Fruit fly (Drosophila melanogaster) whole organism, prepupa: ENCODE data around the gene Polr1F.

Experiments
- CG10631 ChIP-seq: fragments of 200-800 bp; sonication (Bioruptor generic); optimal IDR thresholded peaks from 2 replicates; lab custom pipeline; 2016; ENCODE audit warnings: missing biosample characterization, missing genetic modification characterization
- CG10669 ChIP-seq: fragments of 200-800 bp; sonication (Bioruptor generic); optimal IDR thresholded peaks from 3 replicates; lab custom pipeline; 2018; ENCODE audit warnings: missing biosample characterization, mild to moderate bottlenecking, missing genetic modification characterization, moderate library complexity
- CG11294 ChIP-seq: fragments of 200-800 bp; sonication (Bioruptor generic); IDR thresholded peaks from 2 replicates; pipeline ENCODE4 v1.3.6; 2022; ENCODE audit warnings: missing biosample characterization, missing genetic modification characterization
- CG11762 ChIP-seq: fragments of 200-800 bp; sonication (Bioruptor generic); optimal IDR thresholded peaks from 3 replicates; lab custom pipeline; 2016; ENCODE audit warnings: missing biosample characterization, missing genetic modification characterization; ENCODE audit not compliant: insufficient read depth
- CG11902 ChIP-seq: fragments of 200-800 bp; sonication (Bioruptor generic); optimal IDR thresholded peaks from 3 replicates; lab custom pipeline; 2016; ENCODE audit warnings: missing biosample characterization, missing genetic modification characterization
- CG15336 ChIP-seq: fragments of 200-800 bp; sonication (Bioruptor generic); IDR thresholded peaks from 2 replicates; pipeline ENCODE4 v1.3.6; 2022; ENCODE audit warnings: missing biosample characterization, missing genetic modification characterization
- CG1621 ChIP-seq: fragments of 200-800 bp; sonication (Bioruptor generic); optimal IDR thresholded peaks from 3 replicates; lab custom pipeline; 2018; ENCODE audit warnings: missing biosample characterization, mild to moderate bottlenecking, missing genetic modification characterization
- CG3032 ChIP-seq: fragments of 200-800 bp; optimal IDR thresholded peaks from 2 replicates; lab custom pipeline; 2019; ENCODE audit warnings: missing biosample characterization, mild to moderate bottlenecking, missing genetic modification characterization, moderate library complexity
- CG31627 ChIP-seq: fragments of 200-800 bp; sonication (Bioruptor generic); optimal IDR thresholded peaks from 3 replicates; lab custom pipeline; 2016; ENCODE audit warnings: missing biosample characterization, missing genetic modification characterization
- CG34406 ChIP-seq: fragments of 200-800 bp; sonication (Bioruptor generic); optimal IDR thresholded peaks from 3 replicates; lab custom pipeline; 2016; ENCODE audit warnings: missing biosample characterization, missing genetic modification characterization
- CG4318 ChIP-seq: fragments of 200-800 bp; sonication (Bioruptor generic); optimal IDR thresholded peaks from 3 replicates; lab custom pipeline; 2017; ENCODE audit warnings: missing biosample characterization, mild to moderate bottlenecking, missing genetic modification characterization
- CG6163 ChIP-seq: fragments of 200-800 bp; sonication (Bioruptor generic); IDR thresholded peaks from 3 replicates; pipeline ENCODE4 v1.3.6; 2022; ENCODE audit warnings: missing biosample characterization, missing genetic modification characterization
- CG6792 ChIP-seq: fragments of 200-800 bp; sonication (Bioruptor generic); optimal IDR thresholded peaks from 3 replicates; lab custom pipeline; 2016; ENCODE audit warnings: missing biosample characterization, missing genetic modification characterization
- CG6808 ChIP-seq: fragments of 200-800 bp; sonication (Bioruptor generic); optimal IDR thresholded peaks from 3 replicates; lab custom pipeline; 2017; ENCODE audit warnings: missing biosample characterization, missing genetic modification characterization, mild to moderate bottlenecking, moderate library complexity, missing genetic modification reagents
- CG6854 ChIP-seq: fragments of 200-800 bp; sonication (Bioruptor generic); optimal IDR thresholded peaks from 2 replicates; lab custom pipeline; 2017; ENCODE audit warnings: missing biosample characterization, mild to moderate bottlenecking, missing genetic modification characterization
- CG7368 ChIP-seq: fragments of 200-800 bp; sonication (Bioruptor generic); optimal IDR thresholded peaks from 3 replicates; lab custom pipeline; 2016; ENCODE audit warnings: missing biosample characterization, missing genetic modification characterization
- CG8119 ChIP-seq: fragments of 200-800 bp; sonication (Bioruptor generic); IDR thresholded peaks from 3 replicates; pipeline ENCODE4 v1.3.6; 2022; ENCODE audit warnings: missing biosample characterization, missing genetic modification characterization
- Eip75B ChIP-seq: fragments of 200-800 bp; sonication (Bioruptor generic); optimal IDR thresholded peaks from 3 replicates; lab custom pipeline; 2016; ENCODE audit warnings: missing biosample characterization, missing genetic modification characterization
- Eip78C ChIP-seq: fragments of 200-800 bp; sonication (Bioruptor generic); peaks from one replicate; lab custom pipeline; 2016; ENCODE audit warnings: missing biosample characterization, missing genetic modification characterization
- Eip93F ChIP-seq: fragments of 200-800 bp; sonication (Bioruptor generic); optimal IDR thresholded peaks from 2 replicates; lab custom pipeline; 2016; ENCODE audit warnings: missing biosample characterization, mild to moderate bottlenecking, missing genetic modification characterization
- Ets21C ChIP-seq: fragments of 200-800 bp; sonication (Bioruptor generic); optimal IDR thresholded peaks from 3 replicates; lab custom pipeline; 2016; ENCODE audit warnings: missing biosample characterization, missing genetic modification characterization
- Ets96B ChIP-seq: fragments of 200-800 bp; optimal IDR thresholded peaks from 2 replicates; lab custom pipeline; 2019; ENCODE audit warnings: missing biosample characterization, mild to moderate bottlenecking, missing genetic modification characterization, moderate library complexity
- Gug ChIP-seq: fragments of 200-800 bp; sonication (Bioruptor generic); IDR thresholded peaks from 2 replicates; pipeline ENCODE4 v1.3.6; 2022; ENCODE audit warnings: missing biosample characterization, missing genetic modification characterization
- Hr4 ChIP-seq: fragments of 200-800 bp; sonication (Bioruptor generic); optimal IDR thresholded peaks from 3 replicates; lab custom pipeline; 2016; ENCODE audit warnings: missing biosample characterization, missing genetic modification characterization
- Lpt ChIP-seq: fragments of 200-800 bp; sonication (Bioruptor generic); optimal IDR thresholded peaks from 3 replicates; lab custom pipeline; 2016; ENCODE audit warnings: missing biosample characterization, missing genetic modification characterization
- Met ChIP-seq: fragments of 200-800 bp; sonication (Bioruptor generic); optimal IDR thresholded peaks from 3 replicates; lab custom pipeline; 2016; ENCODE audit warnings: missing biosample characterization, missing genetic modification characterization
- OdsH ChIP-seq: fragments of 200-800 bp; sonication (Bioruptor generic); optimal IDR thresholded peaks from 3 replicates; lab custom pipeline; 2016; ENCODE audit warnings: missing biosample characterization, missing genetic modification characterization
- Smox ChIP-seq: fragments of 200-800 bp; sonication (Bioruptor generic); optimal IDR thresholded peaks from 3 replicates; lab custom pipeline; 2016; ENCODE audit warnings: missing biosample characterization, missing genetic modification characterization
- Sox102F ChIP-seq: fragments of 200-800 bp; sonication (Bioruptor generic); optimal IDR thresholded peaks from 2 replicates; lab custom pipeline; 2016; ENCODE audit warnings: missing biosample characterization, mild to moderate bottlenecking, missing genetic modification characterization
- Sox15 ChIP-seq: fragments of 200-800 bp; sonication (Bioruptor generic); optimal IDR thresholded peaks from 3 replicates; lab custom pipeline; 2016; ENCODE audit warnings: missing biosample characterization, missing genetic modification characterization
- acj6 ChIP-seq: fragments of 200-800 bp; sonication (Bioruptor generic); optimal IDR thresholded peaks from 3 replicates; lab custom pipeline; 2016; ENCODE audit warnings: missing biosample characterization, missing genetic modification characterization
- dsx ChIP-seq: fragments of 200-800 bp; optimal IDR thresholded peaks from 3 replicates; lab custom pipeline; 2019; ENCODE audit warnings: missing biosample characterization, mild to moderate bottlenecking, missing genetic modification characterization, moderate library complexity; ENCODE audit not compliant: poor library complexity, severe bottlenecking
- eg ChIP-seq: fragments of 200-800 bp; sonication (Bioruptor generic); IDR thresholded peaks from 3 replicates; pipeline ENCODE4 v1.3.6; 2022; ENCODE audit warnings: missing biosample characterization, missing genetic modification characterization
- esn ChIP-seq: fragments of 200-800 bp; sonication (Bioruptor generic); optimal IDR thresholded peaks from 2 replicates; lab custom pipeline; 2016; ENCODE audit warnings: missing biosample characterization, mild to moderate bottlenecking, missing genetic modification characterization, moderate library complexity
- fd59A ChIP-seq: fragments of 200-800 bp; sonication (Bioruptor generic); optimal IDR thresholded peaks from 2 replicates; lab custom pipeline; 2017; ENCODE audit warnings: missing biosample characterization, mild to moderate bottlenecking, missing genetic modification characterization, missing genetic modification reagents
- fd85E ChIP-seq: fragments of 200-800 bp; sonication (Bioruptor generic); optimal IDR thresholded peaks from 3 replicates; lab custom pipeline; 2016; ENCODE audit warnings: missing biosample characterization, missing genetic modification characterization
- lz ChIP-seq: fragments of 200-800 bp; sonication (Bioruptor generic); optimal IDR thresholded peaks from 3 replicates; lab custom pipeline; 2016; ENCODE audit warnings: missing biosample characterization, missing genetic modification characterization
- pdm3 ChIP-seq: fragments of 200-800 bp; sonication (Bioruptor generic); optimal IDR thresholded peaks from 3 replicates; lab custom pipeline; 2016; ENCODE audit warnings: missing biosample characterization, missing genetic modification characterization
- salr ChIP-seq, 2 experiments: fragments of 200-800 bp; sonication (Bioruptor generic); optimal IDR thresholded peaks; 3 replicates each; lab custom pipeline; 2016 to 2018; ENCODE audit warnings: missing biosample characterization in 2 of 2, missing genetic modification characterization in 2 of 2, mild to moderate bottlenecking in 1 of 2
- topi ChIP-seq: fragments of 200-800 bp; sonication (Bioruptor generic); optimal IDR thresholded peaks from 3 replicates; lab custom pipeline; 2016; ENCODE audit warnings: missing biosample characterization, missing genetic modification characterization
- vri ChIP-seq: fragments of 200-800 bp; sonication (Bioruptor generic); optimal IDR thresholded peaks from 3 replicates; lab custom pipeline; 2016; ENCODE audit warnings: missing biosample characterization, mild to moderate bottlenecking, missing genetic modification characterization

Polr1F gene

DNA sequence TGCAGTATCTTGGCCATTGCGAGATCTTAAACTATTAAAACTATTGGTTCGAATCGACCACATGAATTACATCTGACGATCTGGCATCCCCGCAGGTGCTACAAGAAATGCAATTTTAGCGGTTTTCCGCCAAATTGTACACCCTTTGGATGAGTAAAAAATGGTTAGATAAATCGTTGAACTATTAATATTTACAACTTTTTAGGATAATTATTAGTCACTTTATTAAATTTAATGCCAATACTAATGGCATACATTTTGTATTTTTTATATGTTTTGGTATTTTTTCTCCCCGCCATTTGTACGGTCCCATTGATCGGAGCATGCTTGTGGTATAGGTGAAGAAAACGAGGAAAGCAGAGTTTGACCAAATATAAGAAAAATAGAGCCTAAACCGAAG is at the start of gene Polr1F, which contains the start of gene Rat1:
TSS of gene Polr1F (minus strand) at position 84 of the 400 bp plus-strand sequence.
TSS of gene Rat1 (plus strand) at position 323 of the 400 bp plus-strand sequence.
- TF ChIP-seq Smox (GFP tag; lab: Kevin White, UChicago) (no peak), esn (GFP tag; lab: Kevin White, UChicago) (peak; percentile 39), CG7368 (GFP tag; lab: Kevin White, UChicago) (no peak), CG31627 (peak; percentile 47), CG10631 (GFP tag; lab: Kevin White, UChicago) (no peak)

DNA sequence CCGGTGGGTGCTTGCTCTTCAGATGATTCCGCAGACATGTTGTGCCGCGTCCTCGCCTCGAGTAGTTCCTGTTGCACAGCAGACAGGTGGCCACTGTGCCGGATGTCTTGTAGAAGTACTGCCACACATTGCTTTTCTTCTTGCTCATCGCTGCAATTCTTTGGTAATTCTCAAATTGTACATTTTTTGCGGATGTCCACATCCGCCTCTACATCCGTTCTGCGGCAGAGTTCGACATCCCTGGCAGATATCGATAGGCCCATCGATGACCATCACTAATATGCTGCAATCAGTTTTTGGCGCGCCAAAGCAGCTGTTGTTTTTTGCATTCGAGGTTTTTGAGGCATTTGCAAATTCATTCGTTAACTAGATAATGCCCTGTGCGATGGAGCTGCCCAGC is 49.1 kb upstream of the Polr1F start, which contains the start of the genes CG13775 and CG3430:
TSS of gene CG13775 (minus strand) at position 226 of the 400 bp plus-strand sequence.
TSS of gene CG3430 (plus strand) at position 284 of the 400 bp plus-strand sequence.
- TF ChIP-seq dsx (GFP tag; lab: Kevin White, UChicago), result no peak
- no peak for TF ChIP-seq fd59A
- no peak for TF ChIP-seq CG11902
- TF ChIP-seq CG1621 (tag; lab: Kevin White, UChicago), result no peak
- peak; percentile 45 for TF ChIP-seq esn (GFP tag; lab: Kevin White, UChicago)
- TF ChIP-seq CG11762 (GFP tag; lab: Kevin White, UChicago), result no peak
- TF ChIP-seq salr (GFP tag; optimal IDR thresholded peaks at IDR 0.05; lab: Kevin White, UChicago), result no peak
- no peak for TF ChIP-seq CG7368 (GFP tag; lab: Kevin White, UChicago)
- no peak for TF ChIP-seq Ets96B (tag; lab: Kevin White, UChicago)
- TF ChIP-seq Eip75B, result no peak
- TF ChIP-seq pdm3 (GFP tag; lab: Kevin White, UChicago), result no peak
- TF ChIP-seq fd85E (GFP tag; lab: Kevin White, UChicago), result no peak
- TF ChIP-seq topi (GFP tag; lab: Kevin White, UChicago), result no peak
- TF ChIP-seq CG3032, result no peak
- TF ChIP-seq Eip93F (GFP tag; lab: Kevin White, UChicago), result no peak
- no peak; the same call in 2 of the 3 replicates for TF ChIP-seq CG6163
- no peak for TF ChIP-seq Eip78C (GFP tag; lab: Kevin White, UChicago)
- no peak for TF ChIP-seq CG6808
- no peak for TF ChIP-seq CG34406 (GFP tag; lab: Kevin White, UChicago)
- TF ChIP-seq CG11294 (GFP tag; lab: Robert Waterston, UW), result no peak
- TF ChIP-seq CG6854 (GFP tag; lab: Kevin White, UChicago), result peak; percentile 35
- no peak for TF ChIP-seq CG4318 (GFP tag; lab: Kevin White, UChicago)
- TF ChIP-seq CG31627, result peak; percentile 22
- no peak for TF ChIP-seq CG10669 (GFP tag; lab: Kevin White, UChicago)
- no peak for TF ChIP-seq Hr4 (GFP tag; lab: Kevin White, UChicago)
- no peak for TF ChIP-seq Sox102F (GFP tag; lab: Kevin White, UChicago)
- TF ChIP-seq eg, result no peak
- TF ChIP-seq Lpt, result no peak
- no peak for TF ChIP-seq Ets21C
- peak; percentile 59 for TF ChIP-seq vri (GFP tag; lab: Kevin White, UChicago)
- TF ChIP-seq acj6 (GFP tag; lab: Kevin White, UChicago), result no peak
- TF ChIP-seq Met (GFP tag; lab: Kevin White, UChicago), result no peak

dm6 chr2L:6950096-6950495 is 42.5 kb upstream of the Polr1F start, which contains the start of the genes Gas41 and SA1:
Gas41 (minus strand) TSS chr2L:6950207.
SA1 (plus strand) TSS chr2L:6950421.
- no peak for TF ChIP-seq vri (GFP tag; lab: Kevin White, UChicago)
- peak; percentile 80; the same call in 2 of the 3 replicates for TF ChIP-seq eg
- TF ChIP-seq CG6792 (GFP tag; lab: Kevin White, UChicago), result peak; percentile 27
- no peak for TF ChIP-seq topi (GFP tag; lab: Kevin White, UChicago)
- TF ChIP-seq CG11902, result no peak
- peak; percentile 78 for TF ChIP-seq lz (GFP tag; lab: Kevin White, UChicago)
- no peak for TF ChIP-seq Ets96B (tag; lab: Kevin White, UChicago)
- TF ChIP-seq CG31627, result peak; percentile 29
- TF ChIP-seq Eip93F (GFP tag; lab: Kevin White, UChicago), result peak; percentile 65
- no peak for TF ChIP-seq dsx (GFP tag; lab: Kevin White, UChicago)
- peak in 1 of 2 experiments; percentile 13 for TF ChIP-seq salr (GFP tag; optimal IDR thresholded peaks at IDR 0.05; lab: Kevin White, UChicago)
- TF ChIP-seq CG10631 (GFP tag; lab: Kevin White, UChicago), result peak; percentile 89
- TF ChIP-seq CG11762 (GFP tag; lab: Kevin White, UChicago), result peak; percentile 29
- TF ChIP-seq CG3032, result peak; percentile 90
- TF ChIP-seq CG15336, result peak; percentile 75
- TF ChIP-seq CG1621 (tag; lab: Kevin White, UChicago), result peak; percentile 32
- peak; percentile 81 for TF ChIP-seq CG8119 (GFP tag; lab: Robert Waterston, UW)
- peak; percentile 87 for TF ChIP-seq esn (GFP tag; lab: Kevin White, UChicago)
- peak; percentile 92 for TF ChIP-seq OdsH (GFP tag; lab: Kevin White, UChicago)
- peak; percentile 80 for TF ChIP-seq Gug
- peak; percentile 41 for TF ChIP-seq Sox15 (GFP tag; lab: Kevin White, UChicago)
- no peak for TF ChIP-seq fd85E (GFP tag; lab: Kevin White, UChicago)
- TF ChIP-seq Eip78C (GFP tag; lab: Kevin White, UChicago), result no peak
- TF ChIP-seq fd59A, result peak; percentile 57
- TF ChIP-seq Lpt, result no peak
- peak; percentile 69; the same call in 1 of the 2 replicates for TF ChIP-seq CG11294 (GFP tag; lab: Robert Waterston, UW)
